Worm (Caenorhabditis elegans) whole organism, midembryonic: ENCODE results near the gene krr-1.

ENCODE experiments used
- T22C8.4 ChIP-seq: fragments of 200-800 bp; sonication (Bioruptor generic); IDR thresholded peaks from 2 replicates; pipeline ENCODE4 v1.3.6; 2022; ENCODE audit warnings: missing genetic modification characterization, missing compliant biosample characterization
- cog-1 ChIP-seq: sonication (generic microtip); optimal IDR thresholded peaks from 2 replicates; lab custom pipeline; 2016; ENCODE audit warnings: missing genetic modification characterization, missing compliant biosample characterization
- flt-1 ChIP-seq: fragments of 200-800 bp; sonication (Bioruptor generic); IDR thresholded peaks from 2 replicates; pipeline ENCODE4 v1.3.6; 2022; ENCODE audit warnings: missing genetic modification characterization, missing compliant biosample characterization
- klf-2 ChIP-seq: fragments of 200-800 bp; sonication (Bioruptor generic); conservative IDR thresholded peaks from 2 replicates; pipeline ENCODE4 v1.3.6; 2022; ENCODE audit warnings: missing genetic modification reagents, missing genetic modification characterization, missing compliant biosample characterization
- med-1 ChIP-seq: sonication (generic microtip); optimal IDR thresholded peaks from 2 replicates; lab custom pipeline; 2017; ENCODE audit warnings: missing genetic modification characterization, mild to moderate bottlenecking, missing compliant biosample characterization, antibody characterized with exemption, missing genetic modification reagents; ENCODE audit not compliant: insufficient read depth
- ref-1 ChIP-seq: fragments of 200-800 bp; sonication (Bioruptor generic); conservative IDR thresholded peaks from 2 replicates; pipeline ENCODE4 v1.3.6; 2022; ENCODE audit warnings: missing genetic modification reagents, missing genetic modification characterization, missing compliant biosample characterization
- tab-1 ChIP-seq: fragments of 200-800 bp; sonication (Bioruptor generic); IDR thresholded peaks from 2 replicates; pipeline ENCODE4 v1.3.6; 2022; ENCODE audit warnings: missing genetic modification characterization, missing compliant biosample characterization
- ztf-23 ChIP-seq: fragments of 200-800 bp; sonication (Bioruptor generic); IDR thresholded peaks from 2 replicates; pipeline ENCODE4 v1.3.6; 2022; ENCODE audit warnings: missing genetic modification reagents, missing genetic modification characterization, missing compliant biosample characterization
- ztf-29 ChIP-seq: fragments of 200-800 bp; sonication (Bioruptor generic); IDR thresholded peaks from 2 replicates; pipeline ENCODE4 v1.3.6; 2022; ENCODE audit warnings: missing genetic modification reagents, missing genetic modification characterization, missing compliant biosample characterization

The krr-1 gene

DNA sequence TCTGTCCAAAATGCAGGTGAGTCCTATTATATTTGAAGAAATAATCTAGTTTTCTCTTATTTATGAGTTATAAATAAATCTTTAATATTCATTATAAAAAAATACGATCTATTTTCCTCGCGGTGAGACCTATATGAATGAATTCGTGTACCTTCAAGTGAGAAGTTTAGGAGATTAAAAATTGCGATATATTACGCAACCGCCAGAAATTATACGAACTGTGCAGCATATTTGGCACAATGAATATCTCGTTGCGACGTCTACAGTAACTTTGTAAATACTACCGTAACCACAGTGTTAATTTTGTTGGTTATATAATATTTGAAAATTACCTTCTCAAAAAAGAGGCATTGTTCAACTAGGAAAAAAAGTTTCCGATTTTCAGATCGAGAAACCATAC is 6.6 kb upstream of the krr-1 start:
- TF ChIP-seq T22C8.4 (GFP tag; lab: Robert Waterston, UW) (no peak), klf-2 (no peak), flt-1 (GFP tag; lab: Robert Waterston, UW) (no peak), med-1 (GFP tag; lab: Kevin White, UChicago) (no peak), tab-1 (GFP tag; lab: Robert Waterston, UW) (no peak), ztf-29 (no peak), ztf-23 (GFP tag; lab: Robert Waterston, UW) (no peak), cog-1 (no peak), ref-1 (GFP tag; lab: Robert Waterston, UW) (no peak)

DNA sequence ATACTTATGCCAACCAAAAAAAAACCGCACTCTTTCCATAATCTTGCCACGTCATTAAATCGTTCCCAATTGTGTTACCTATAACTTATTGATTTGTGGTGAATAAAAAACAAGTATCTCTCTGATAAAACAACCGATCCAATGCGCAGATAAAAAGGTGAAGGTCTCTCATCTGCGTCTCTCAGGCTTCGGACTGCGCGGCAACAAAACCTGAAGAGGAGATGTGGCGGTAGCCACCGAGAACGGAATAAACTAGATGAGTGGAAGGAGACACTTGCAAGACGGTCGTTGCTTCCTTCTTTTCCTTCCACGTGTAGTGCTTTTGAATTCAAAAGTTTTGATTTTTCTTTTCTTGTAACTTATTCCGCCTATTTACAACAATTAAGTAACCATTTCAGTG is 6.0 kb upstream of the krr-1 start, which contains the start of gene fkb-3:
Gene fkb-3, plus strand, starts transcription at position 277 of the 400 bp plus-strand sequence.
- TF ChIP-seq ztf-23 (GFP tag; lab: Robert Waterston, UW) = no peak
- no peak for TF ChIP-seq med-1 (GFP tag; lab: Kevin White, UChicago)

DNA sequence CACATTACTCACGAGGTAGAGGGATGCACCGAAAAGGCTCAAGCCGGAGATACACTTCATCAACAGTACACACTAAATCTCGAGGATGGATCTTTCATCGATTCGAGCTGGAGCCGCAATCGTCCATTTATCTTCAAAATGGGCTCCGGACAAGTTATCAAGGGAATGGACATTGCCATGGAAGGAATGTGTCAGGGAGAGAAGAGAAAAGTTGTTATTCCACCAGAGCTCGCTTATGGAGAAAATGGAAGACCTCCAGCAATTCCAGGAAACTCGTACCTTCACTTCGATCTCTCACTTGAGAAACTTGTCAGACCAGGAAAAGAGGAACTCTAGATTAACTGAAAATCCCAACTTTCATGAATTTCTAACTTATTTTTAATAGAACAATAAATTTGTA is 5.1 kb upstream of the krr-1 start:
- TF ChIP-seq klf-2 (no peak), T22C8.4 (GFP tag; lab: Robert Waterston, UW) (no peak), ztf-23 (GFP tag; lab: Robert Waterston, UW) (no peak), ref-1 (GFP tag; lab: Robert Waterston, UW) (no peak)

DNA sequence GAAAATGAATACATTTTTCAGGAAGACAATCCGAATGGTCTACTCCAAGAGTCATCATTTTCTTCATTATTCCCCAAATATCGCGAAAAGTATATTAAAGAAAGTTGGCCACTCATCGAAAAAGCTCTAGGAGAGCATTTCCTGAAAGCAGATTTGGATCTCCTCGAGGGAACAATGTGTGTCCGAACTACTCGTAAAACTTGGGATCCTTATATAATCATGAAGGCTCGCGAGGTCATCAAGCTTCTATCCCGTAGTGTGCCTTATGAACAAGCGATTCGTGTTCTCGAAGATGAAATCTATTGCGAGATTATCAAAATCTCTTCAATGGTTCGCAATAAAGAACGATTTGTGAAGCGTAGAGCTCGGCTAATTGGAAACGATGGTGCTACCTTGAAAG is 534 bp downstream of the krr-1 start:
- no peak for TF ChIP-seq T22C8.4 (GFP tag; lab: Robert Waterston, UW)
- no peak for TF ChIP-seq tab-1 (GFP tag; lab: Robert Waterston, UW)
- TF ChIP-seq klf-2 = no peak
- TF ChIP-seq ref-1 (GFP tag; lab: Robert Waterston, UW) = no peak
- TF ChIP-seq cog-1 = no peak
- no peak for TF ChIP-seq ztf-29
- no peak for TF ChIP-seq med-1 (GFP tag; lab: Kevin White, UChicago)

DNA sequence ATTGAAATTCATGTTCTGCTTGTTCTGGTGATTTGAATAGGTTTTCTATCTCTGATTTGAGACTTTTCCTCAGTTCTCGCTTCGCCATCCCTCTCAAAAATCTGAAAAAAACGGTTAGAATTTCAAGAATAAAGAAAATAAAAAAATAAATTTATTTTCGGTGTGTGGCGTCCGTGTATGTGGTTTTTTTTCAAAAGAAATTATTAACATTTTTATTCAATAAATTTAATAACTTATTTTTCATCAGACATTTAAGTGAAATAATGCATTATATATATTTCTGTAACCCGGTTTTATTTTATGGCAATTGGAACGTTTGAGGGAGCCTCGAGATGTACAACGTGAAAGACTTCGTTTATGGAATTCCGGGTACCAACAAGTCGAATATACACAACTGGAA is 3.7 kb downstream of the krr-1 start, which contains the start of gene C05C8.5:
Gene C05C8.5, minus strand, starts transcription at position 101 of the 400 bp plus-strand sequence.
- no peak for TF ChIP-seq klf-2
- no peak for TF ChIP-seq ztf-23 (GFP tag; lab: Robert Waterston, UW)
- TF ChIP-seq ref-1 (GFP tag; lab: Robert Waterston, UW) = no peak
- TF ChIP-seq cog-1 = no peak
- no peak for TF ChIP-seq flt-1 (GFP tag; lab: Robert Waterston, UW)
- no peak for TF ChIP-seq ztf-29
- TF ChIP-seq T22C8.4 (GFP tag; lab: Robert Waterston, UW) = no peak
- no peak for TF ChIP-seq tab-1 (GFP tag; lab: Robert Waterston, UW)
- no peak for TF ChIP-seq med-1 (GFP tag; lab: Kevin White, UChicago)

DNA sequence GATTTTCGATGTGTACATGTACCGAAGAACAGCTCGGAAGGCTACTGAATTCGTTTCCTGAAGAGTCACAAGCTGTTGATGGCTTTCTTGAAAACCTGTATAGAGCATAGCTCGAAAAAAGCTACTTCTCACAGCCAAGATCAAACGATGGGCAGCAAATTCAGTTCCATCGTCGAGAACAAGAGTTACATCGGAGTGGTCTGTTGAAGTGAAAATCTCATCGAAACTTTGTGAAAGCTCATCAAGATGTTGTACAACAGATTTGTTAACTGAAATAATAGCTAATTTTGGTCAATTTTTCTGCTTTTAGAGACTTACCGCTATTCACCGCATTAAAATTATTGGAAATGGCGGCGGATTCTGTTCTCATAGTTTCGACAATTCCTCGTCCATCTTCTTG is 5.7 kb downstream of the krr-1 start:
- TF ChIP-seq klf-2 = no peak

DNA sequence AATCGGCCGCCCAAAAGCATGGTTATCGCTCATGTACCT is 5.9 kb downstream of the krr-1 start, which contains the start of gene hpo-9:
Gene hpo-9, minus strand, starts transcription at position 37 of the 39 bp plus-strand sequence.
- no peak for TF ChIP-seq flt-1 (GFP tag; lab: Robert Waterston, UW)
- no peak for TF ChIP-seq T22C8.4 (GFP tag; lab: Robert Waterston, UW)
- no peak for TF ChIP-seq ztf-29
- no peak for TF ChIP-seq klf-2
- no peak for TF ChIP-seq ztf-23 (GFP tag; lab: Robert Waterston, UW)
- no peak for TF ChIP-seq cog-1
- no peak for TF ChIP-seq med-1 (GFP tag; lab: Kevin White, UChicago)
- TF ChIP-seq tab-1 (GFP tag; lab: Robert Waterston, UW) = no peak
- no peak for TF ChIP-seq ref-1 (GFP tag; lab: Robert Waterston, UW)

DNA sequence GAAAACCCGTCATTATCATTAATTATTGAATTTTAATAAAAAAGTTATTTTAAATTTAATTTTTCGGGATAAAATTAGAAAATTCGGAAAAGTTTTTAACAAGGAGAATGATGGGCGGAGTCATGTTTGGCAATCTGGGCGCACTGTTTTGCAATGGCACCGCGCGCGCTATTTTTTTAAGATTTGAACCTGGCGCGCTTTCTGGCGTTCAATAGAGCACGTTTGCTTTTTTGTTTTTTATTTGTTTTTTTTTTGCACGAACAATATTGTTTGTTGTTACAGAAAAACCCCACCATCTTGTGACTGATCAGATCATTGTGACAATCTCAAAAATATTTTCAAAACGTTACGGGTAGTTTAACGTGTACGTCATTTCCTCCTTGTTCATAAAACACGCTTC is 6.1 kb downstream of the krr-1 start, which contains the start of gene hyls-1:
Gene hyls-1, plus strand, starts transcription at position 249 of the 400 bp plus-strand sequence.
- TF ChIP-seq ztf-29 = no peak
- TF ChIP-seq med-1 (GFP tag; lab: Kevin White, UChicago) = no peak
- no peak for TF ChIP-seq ref-1 (GFP tag; lab: Robert Waterston, UW)
- 0 out of 2 replicates have a peak, but pooled peaks have one; percentile 45 for TF ChIP-seq flt-1 (GFP tag; lab: Robert Waterston, UW)
- 0 out of 2 replicates have a peak, but pooled peaks have one; percentile 56 for TF ChIP-seq ztf-23 (GFP tag; lab: Robert Waterston, UW)
- no peak for TF ChIP-seq tab-1 (GFP tag; lab: Robert Waterston, UW)
- TF ChIP-seq cog-1 = peak; percentile 78
- no peak for TF ChIP-seq T22C8.4 (GFP tag; lab: Robert Waterston, UW)
- TF ChIP-seq klf-2 = no peak

DNA sequence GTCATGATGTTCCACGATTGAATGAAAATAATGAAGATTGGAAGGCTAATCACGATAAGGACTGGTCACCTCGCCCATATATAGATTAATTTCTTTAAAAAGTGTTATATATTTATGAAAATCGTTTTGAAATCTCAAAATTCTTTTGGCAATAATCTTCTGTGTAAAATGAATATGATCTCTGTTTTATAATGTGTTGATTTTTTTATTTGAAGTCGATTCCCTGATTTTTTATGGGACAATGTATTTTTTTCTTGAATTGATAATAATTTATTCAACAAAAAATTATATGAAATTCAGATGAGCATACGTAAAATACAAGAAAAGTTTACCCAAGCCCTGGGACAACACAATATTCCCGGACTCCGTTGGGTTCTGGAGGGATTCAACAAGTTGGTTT is 8.5 kb downstream of the krr-1 start, which contains the start of gene C05C8.1:
Gene C05C8.1, plus strand, starts transcription at position 301 of the 400 bp plus-strand sequence.
- TF ChIP-seq cog-1 (no peak), tab-1 (GFP tag; lab: Robert Waterston, UW) (no peak), ztf-23 (GFP tag; lab: Robert Waterston, UW) (no peak), T22C8.4 (GFP tag; lab: Robert Waterston, UW) (no peak), flt-1 (GFP tag; lab: Robert Waterston, UW) (no peak), klf-2 (no peak), ref-1 (GFP tag; lab: Robert Waterston, UW) (no peak), med-1 (GFP tag; lab: Kevin White, UChicago) (no peak), ztf-29 (no peak)

DNA sequence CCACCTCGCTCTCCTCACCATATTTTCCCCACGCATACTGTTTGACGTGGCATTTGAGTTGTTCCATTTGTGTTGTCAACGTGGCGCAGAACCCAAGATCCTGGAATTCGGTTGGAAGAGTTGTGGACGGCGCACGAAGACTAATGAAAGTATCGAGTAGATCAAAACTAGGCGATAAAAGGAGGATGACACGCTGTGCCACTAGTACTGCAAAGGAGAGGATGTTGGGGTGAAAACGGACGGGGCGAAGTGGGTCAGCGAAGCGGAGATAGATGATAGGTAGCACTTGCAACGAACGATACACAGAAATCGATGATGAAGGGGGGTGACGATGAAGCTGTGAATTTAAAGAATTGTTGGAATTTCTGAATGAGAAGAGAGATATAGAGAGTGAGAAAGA is 16.0 kb downstream of the krr-1 start, which contains the start of gene C05C8.7:
Gene C05C8.7, minus strand, starts transcription at position 100 of the 400 bp plus-strand sequence.
- 0 out of 2 replicates have a peak, but pooled peaks have one; percentile 51 for TF ChIP-seq flt-1 (GFP tag; lab: Robert Waterston, UW)
- TF ChIP-seq med-1 (GFP tag; lab: Kevin White, UChicago) = no peak
- TF ChIP-seq klf-2 = no peak
- TF ChIP-seq T22C8.4 (GFP tag; lab: Robert Waterston, UW) = no peak
